ENCODE assay signal across 1 fruit fly cellular context in the genomic region with DNA sequence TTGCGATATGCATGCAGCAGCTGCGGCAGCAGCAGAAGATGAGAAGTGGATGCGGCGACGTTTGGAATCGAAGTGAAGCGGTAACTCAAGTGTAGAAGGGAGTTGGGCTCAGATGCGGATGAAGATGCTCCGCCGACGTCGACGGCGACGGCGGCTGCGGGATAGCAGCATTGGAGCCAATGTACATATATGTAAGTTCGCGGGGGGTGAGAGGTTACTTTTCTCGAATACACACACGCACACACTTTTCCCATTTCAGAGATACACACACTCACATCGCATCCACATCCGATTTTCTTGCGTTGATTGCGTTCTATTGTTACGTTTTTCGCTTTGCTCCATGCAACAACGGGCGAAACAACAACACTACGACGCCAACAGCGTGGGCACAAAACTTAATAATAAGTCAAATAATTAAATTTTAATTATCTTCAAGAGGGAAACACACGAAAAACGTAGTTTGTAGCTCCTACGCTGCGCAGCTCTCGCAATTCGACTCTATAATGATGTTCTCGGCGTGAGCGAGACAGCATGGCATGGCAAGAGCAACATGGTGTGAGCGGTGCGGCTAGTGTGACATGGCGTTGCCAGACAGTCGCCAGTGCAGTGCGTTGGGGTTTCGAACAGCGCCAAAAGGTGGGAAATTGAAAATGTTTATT.
TF ChIP-seq lines count a peak whose summit lies in the region.

Gene CG18766 (minus strand): TSS at position 508 of the 659 bp plus-strand sequence.

TF ChIP-seq in whole organism, embryonic, 481 proteins besides CTCF, POLR2A, EP300 and RAD21 (continued from another document):
- TF ChIP-seq jing (GFP tag; optimal IDR thresholded peaks at IDR 0.05; lab: Kevin White, UChicago) (no peak), Sox102F (GFP tag; optimal IDR thresholded peaks at IDR 0.05; lab: Kevin White, UChicago) (no peak), CG18619 (GFP tag; optimal IDR thresholded peaks at IDR 0.05; lab: Kevin White, UChicago) (no peak), ham (GFP tag; IDR thresholded peaks at IDR 0.05; lab: Robert Waterston, UW) (no peak), Poxn (GFP tag; IDR thresholded peaks at IDR 0.05; lab: Robert Waterston, UW) (no peak), Meics (GFP tag; optimal IDR thresholded peaks at IDR 0.05; lab: Kevin White, UChicago) (no peak), chm (GFP tag; IDR thresholded peaks at IDR 0.05; lab: Robert Waterston, UW) (no peak), HLH54F (GFP tag; optimal IDR thresholded peaks at IDR 0.05; lab: Kevin White, UChicago) (no peak), toy (GFP tag; IDR thresholded peaks at IDR 0.05; lab: Robert Waterston, UW) (no peak), Sry-β (GFP tag; optimal IDR thresholded peaks at IDR 0.05; lab: Kevin White, UChicago) (no peak), CG18011 (GFP tag; optimal IDR thresholded peaks at IDR 0.05; lab: Kevin White, UChicago) (peak; percentile 12), pros (GFP tag; optimal IDR thresholded peaks at IDR 0.05; lab: Kevin White, UChicago) (peak; percentile 4), H15 (GFP tag; IDR thresholded peaks at IDR 0.05; lab: Robert Waterston, UW) (no peak), HHEX (GFP tag; optimal IDR thresholded peaks at IDR 0.05; lab: Kevin White, UChicago) (no peak), CG13894 (tag; optimal IDR thresholded peaks at IDR 0.05; lab: Kevin White, UChicago) (peak; percentile 22), CG12659 (GFP tag; optimal IDR thresholded peaks at IDR 0.05; lab: Kevin White, UChicago) (peak; percentile 62), CG6683 (GFP tag; optimal IDR thresholded peaks at IDR 0.05; lab: Kevin White, UChicago) (no peak), hb (GFP tag; IDR thresholded peaks at IDR 0.05; lab: Robert Waterston, UW; ENCODE audit: partially characterized antibody) (0 out of 3 replicates have a peak, but pooled peaks have one; percentile 20), TFAM (GFP tag; optimal IDR thresholded peaks at IDR 0.05; lab: Kevin White, UChicago) (no peak), CG4424 (GFP tag; optimal IDR thresholded peaks at IDR 0.05; lab: Kevin White, UChicago) (peak; percentile 60), ab (GFP tag; optimal IDR thresholded peaks at IDR 0.05; lab: Kevin White, UChicago) (peak; percentile 26), CG14050 (GFP tag; IDR thresholded peaks at IDR 0.05; lab: Robert Waterston, UW) (no peak), tap (tag; optimal IDR thresholded peaks at IDR 0.05; lab: Kevin White, UChicago) (no peak), crc (GFP tag; optimal IDR thresholded peaks at IDR 0.05; lab: Kevin White, UChicago) (no peak), HmgZ (tag; optimal IDR thresholded peaks at IDR 0.05; lab: Kevin White, UChicago) (peak; percentile 88), CG15073 (GFP tag; optimal IDR thresholded peaks at IDR 0.05; lab: Kevin White, UChicago) (no peak), Ets97D (GFP tag; optimal IDR thresholded peaks at IDR 0.05; lab: Kevin White, UChicago) (peak; percentile 61), h (optimal IDR thresholded peaks at IDR 0.05; lab: Kevin White, UChicago) (no peak), CG12769 (tag; optimal IDR thresholded peaks at IDR 0.05; lab: Kevin White, UChicago) (no peak), run (tag; optimal IDR thresholded peaks at IDR 0.05; lab: Kevin White, UChicago) (no peak), kah (GFP tag; optimal IDR thresholded peaks at IDR 0.05; lab: Kevin White, UChicago) (peak; percentile 42), salm (tag; optimal IDR thresholded peaks at IDR 0.05; lab: Kevin White, UChicago) (no peak), CG10543 (GFP tag; optimal IDR thresholded peaks at IDR 0.05; lab: Kevin White, UChicago) (peak; percentile 55), pan (optimal IDR thresholded peaks at IDR 0.05; lab: Kevin White, UChicago) (no peak), pan (GFP tag; optimal IDR thresholded peaks at IDR 0.05 in 1 of 2, IDR thresholded peaks at IDR 0.05 in 1 of 2) (no peak), CG9215 (GFP tag; IDR thresholded peaks at IDR 0.05; lab: Robert Waterston, UW) (no peak), CG11085 (GFP tag; IDR thresholded peaks at IDR 0.05; lab: Robert Waterston, UW) (no peak), NFAT (GFP tag; IDR thresholded peaks at IDR 0.05; lab: Robert Waterston, UW) (no peak), CG2116 (GFP tag; optimal IDR thresholded peaks at IDR 0.05; lab: Kevin White, UChicago) (peak; percentile 39), CG12299 (tag; optimal IDR thresholded peaks at IDR 0.05; lab: Kevin White, UChicago) (no peak), eyg (GFP tag; optimal IDR thresholded peaks at IDR 0.05; lab: Kevin White, UChicago) (no peak), Mes4 (GFP tag; optimal IDR thresholded peaks at IDR 0.05; lab: Kevin White, UChicago) (no peak), CG1792 (GFP tag; optimal IDR thresholded peaks at IDR 0.05; lab: Kevin White, UChicago) (peak; percentile 5), CG9797 (GFP tag; optimal IDR thresholded peaks at IDR 0.05; lab: Kevin White, UChicago) (peak; percentile 18), dysf (GFP tag; IDR thresholded peaks at IDR 0.05; lab: Robert Waterston, UW) (no peak), CrebB (tag; optimal IDR thresholded peaks at IDR 0.05; lab: Kevin White, UChicago) (no peak), gce (GFP tag; IDR thresholded peaks at IDR 0.05; lab: Robert Waterston, UW) (0 out of 3 replicates have a peak, but pooled peaks have one; percentile 13), BtbVII (GFP tag; optimal IDR thresholded peaks at IDR 0.05; lab: Kevin White, UChicago) (no peak), CG11723 (GFP tag; optimal IDR thresholded peaks at IDR 0.05; lab: Kevin White, UChicago) (no peak), Dek (tag; optimal IDR thresholded peaks at IDR 0.05; lab: Kevin White, UChicago) (no peak), CG31441 (GFP tag; IDR thresholded peaks at IDR 0.05; lab: Robert Waterston, UW) (no peak), seq (GFP tag; IDR thresholded peaks at IDR 0.05; lab: Robert Waterston, UW) (no peak), Spps (tag; optimal IDR thresholded peaks at IDR 0.05; lab: Kevin White, UChicago) (peak; percentile 3), Six4 (GFP tag; optimal IDR thresholded peaks at IDR 0.05; lab: Kevin White, UChicago) (no peak), CG2712 (tag; optimal IDR thresholded peaks at IDR 0.05; lab: Kevin White, UChicago) (no peak), Hand (GFP tag; optimal IDR thresholded peaks at IDR 0.05; lab: Kevin White, UChicago) (no peak), Asciz (GFP tag; optimal IDR thresholded peaks at IDR 0.05; lab: Kevin White, UChicago) (no peak), chinmo (GFP tag; IDR thresholded peaks at IDR 0.05; lab: Robert Waterston, UW; ENCODE audit: partially characterized antibody) (peak; percentile 60; the same call in 1 of the 4 replicates), shn (GFP tag; optimal IDR thresholded peaks at IDR 0.05; lab: Kevin White, UChicago) (no peak), CG10979 (tag; optimal IDR thresholded peaks at IDR 0.05; lab: Kevin White, UChicago) (peak; percentile 5), en (GFP tag; optimal IDR thresholded peaks at IDR 0.05; lab: Kevin White, UChicago) (no peak), CG17912 (GFP tag; optimal IDR thresholded peaks at IDR 0.05; lab: Kevin White, UChicago) (no peak), nerfin-1 (tag; optimal IDR thresholded peaks at IDR 0.05; lab: Kevin White, UChicago) (no peak), CG10147 (GFP tag; optimal IDR thresholded peaks at IDR 0.05; lab: Kevin White, UChicago) (no peak), CG10209 (GFP tag; optimal IDR thresholded peaks at IDR 0.05; lab: Kevin White, UChicago) (no peak)
